Fruit fly (Drosophila melanogaster) whole organism, embryonic: ENCODE results near the gene Pif1B.

Experiments
- Atf-2 ChIP-seq: fragments of 200-800 bp; sonication (Bioruptor generic); optimal IDR thresholded peaks from 2 replicates; lab custom pipeline; 2016; ENCODE audit warnings: missing biosample characterization, missing genetic modification characterization
- Bgb ChIP-seq: fragments of 200-800 bp; sonication (Bioruptor generic); IDR thresholded peaks from 2 replicates; pipeline ENCODE4 v1.3.6; 2022; ENCODE audit warnings: missing biosample characterization, missing genetic modification characterization; ENCODE audit not compliant: partially characterized antibody
- CG1233 ChIP-seq: fragments of 200-800 bp; sonication (Bioruptor generic); optimal IDR thresholded peaks from 4 replicates; lab custom pipeline; 2018; ENCODE audit warnings: missing biosample characterization, mild to moderate bottlenecking, missing genetic modification characterization
- CG13287 ChIP-seq: fragments of 200-800 bp; sonication (Bioruptor generic); IDR thresholded peaks from 2 replicates; pipeline ENCODE4 v1.3.6; 2022; ENCODE audit warnings: missing biosample characterization, missing genetic modification characterization; ENCODE audit not compliant: partially characterized antibody
- CG15011 ChIP-seq: fragments of 200-800 bp; sonication (Bioruptor generic); optimal IDR thresholded peaks from 3 replicates; lab custom pipeline; 2018; ENCODE audit warnings: missing biosample characterization, mild to moderate bottlenecking, missing genetic modification characterization
- CG1603 ChIP-seq: fragments of 200-800 bp; sonication (Bioruptor generic); optimal IDR thresholded peaks from 2 replicates; lab custom pipeline; 2019; ENCODE audit warnings: missing biosample characterization, mild to moderate bottlenecking, missing genetic modification characterization, moderate library complexity
- CG16863 ChIP-seq: fragments of 200-800 bp; sonication (Bioruptor generic); optimal IDR thresholded peaks from 3 replicates; lab custom pipeline; 2016; ENCODE audit warnings: missing biosample characterization, missing genetic modification characterization
- CG17568 ChIP-seq: fragments of 200-800 bp; sonication (Bioruptor generic); optimal IDR thresholded peaks from 2 replicates; lab custom pipeline; 2018; ENCODE audit warnings: missing biosample characterization, mild to moderate bottlenecking, missing genetic modification characterization, moderate library complexity
- CG17612 ChIP-seq: fragments of 200-800 bp; sonication (Bioruptor generic); IDR thresholded peaks from 2 replicates; pipeline ENCODE4 v1.3.6; 2022; ENCODE audit warnings: missing biosample characterization, missing genetic modification characterization
- CG17802 ChIP-seq: fragments of 200-800 bp; sonication (Bioruptor generic); optimal IDR thresholded peaks from 2 replicates; lab custom pipeline; 2018; ENCODE audit warnings: missing biosample characterization, mild to moderate bottlenecking, missing genetic modification characterization, moderate library complexity
- CG17829 ChIP-seq: fragments of 200-800 bp; optimal IDR thresholded peaks from 2 replicates; lab custom pipeline; 2019; ENCODE audit warnings: missing biosample characterization, mild to moderate bottlenecking, missing genetic modification characterization, moderate library complexity
- CG1792 ChIP-seq: fragments of 200-800 bp; sonication (Bioruptor generic); optimal IDR thresholded peaks from 2 replicates; lab custom pipeline; 2016; ENCODE audit warnings: missing biosample characterization, missing genetic modification characterization
- CG30020 ChIP-seq: fragments of 200-800 bp; optimal IDR thresholded peaks from 2 replicates; lab custom pipeline; 2019; ENCODE audit warnings: missing biosample characterization, mild to moderate bottlenecking, missing genetic modification characterization, moderate library complexity
- CG31441 ChIP-seq: fragments of 200-800 bp; sonication (Bioruptor generic); IDR thresholded peaks from 2 replicates; pipeline ENCODE4 v1.3.6; 2022; ENCODE audit warnings: missing biosample characterization, missing genetic modification characterization
- CG3847 ChIP-seq: fragments of 200-800 bp; sonication (Bioruptor generic); IDR thresholded peaks from 2 replicates; pipeline ENCODE4 v1.3.6; 2022; ENCODE audit warnings: missing biosample characterization, missing genetic modification characterization
- CG4404 ChIP-seq: fragments of 200-800 bp; sonication (Bioruptor generic); IDR thresholded peaks from 2 replicates; pipeline ENCODE4 v1.3.6; 2022; ENCODE audit warnings: missing biosample characterization, missing genetic modification characterization
- CG6791 ChIP-seq: fragments of 200-800 bp; sonication (Bioruptor generic); IDR thresholded peaks from 3 replicates; pipeline ENCODE4 v1.3.6; 2022; ENCODE audit warnings: missing biosample characterization, missing genetic modification characterization; ENCODE audit not compliant: partially characterized antibody
- Dfd ChIP-seq, 2 experiments: fragments of >200 bp; optimal IDR thresholded peaks; 2 replicates each; lab custom pipeline; 2017; ENCODE audit warnings: missing biosample characterization in 2 of 2, missing genetic modification characterization in 2 of 2
- Dip3 ChIP-seq: fragments of 200-800 bp; sonication (Bioruptor generic); optimal IDR thresholded peaks from 3 replicates; lab custom pipeline; 2016; ENCODE audit warnings: missing biosample characterization, missing genetic modification characterization
- Elba2 ChIP-seq: fragments of 200-800 bp; sonication (Bioruptor generic); optimal IDR thresholded peaks from 3 replicates; lab custom pipeline; 2016; ENCODE audit warnings: missing biosample characterization, missing genetic modification characterization
- Fer3 ChIP-seq: fragments of 200-800 bp; sonication (Bioruptor generic); optimal IDR thresholded peaks from 2 replicates; lab custom pipeline; 2018; ENCODE audit warnings: missing biosample characterization, mild to moderate bottlenecking, missing genetic modification characterization, moderate library complexity
- H15 ChIP-seq: fragments of 200-800 bp; sonication (Bioruptor generic); IDR thresholded peaks from 3 replicates; pipeline ENCODE4 v1.3.6; 2022; ENCODE audit warnings: missing biosample characterization, missing genetic modification characterization
- Jarid2 ChIP-seq: fragments of 200-800 bp; sonication (Bioruptor generic); optimal IDR thresholded peaks from 3 replicates; lab custom pipeline; 2017; ENCODE audit warnings: mild to moderate bottlenecking, missing biosample characterization, missing genetic modification reagents, missing genetic modification characterization
- Nf-YC ChIP-seq: fragments of 200-800 bp; optimal IDR thresholded peaks from 3 replicates; lab custom pipeline; 2019; ENCODE audit warnings: missing biosample characterization, mild to moderate bottlenecking, missing genetic modification characterization, moderate library complexity
- Spps ChIP-seq: fragments of 200-800 bp; sonication (Bioruptor generic); optimal IDR thresholded peaks from 2 replicates; lab custom pipeline; 2018; ENCODE audit warnings: missing biosample characterization, mild to moderate bottlenecking, missing genetic modification characterization
- chif ChIP-seq, 2 experiments: fragments of 200-800 bp; sonication (Bioruptor generic); optimal IDR thresholded peaks; 3 replicates each; lab custom pipeline; 2016; ENCODE audit warnings: missing biosample characterization in 2 of 2, missing genetic modification characterization in 2 of 2
- grn ChIP-seq: fragments of 200-800 bp; sonication (Bioruptor generic); optimal IDR thresholded peaks from 3 replicates; lab custom pipeline; 2017; ENCODE audit warnings: missing biosample characterization, missing genetic modification characterization
- ind ChIP-seq: fragments of 200-800 bp; sonication (Bioruptor generic); optimal IDR thresholded peaks from 3 replicates; lab custom pipeline; 2016; ENCODE audit warnings: missing biosample characterization, missing genetic modification characterization
- inv ChIP-seq: fragments of 200-800 bp; sonication (Bioruptor generic); IDR thresholded peaks from 2 replicates; pipeline ENCODE4 v1.3.6; 2022; ENCODE audit warnings: missing biosample characterization, missing genetic modification characterization; ENCODE audit not compliant: partially characterized antibody
- ken ChIP-seq: fragments of 200-800 bp; sonication (Bioruptor generic); IDR thresholded peaks from 3 replicates; pipeline ENCODE4 v1.3.6; 2022; ENCODE audit warnings: missing biosample characterization, missing genetic modification characterization
- luna ChIP-seq: fragments of 200-800 bp; sonication (Bioruptor generic); optimal IDR thresholded peaks from 2 replicates; lab custom pipeline; 2016; ENCODE audit warnings: missing biosample characterization, missing genetic modification characterization
- oc ChIP-seq: fragments of 200-800 bp; sonication (Bioruptor generic); optimal IDR thresholded peaks from 2 replicates; lab custom pipeline; 2018; ENCODE audit warnings: missing biosample characterization, mild to moderate bottlenecking, missing genetic modification characterization, moderate library complexity
- otp ChIP-seq: fragments of 200-800 bp; sonication (Bioruptor generic); IDR thresholded peaks from 3 replicates; pipeline ENCODE4, ENCODE4 v1.3.6; 2022; ENCODE audit warnings: missing biosample characterization, missing genetic modification characterization
- repo ChIP-seq: fragments of 200-800 bp; sonication (Bioruptor generic); optimal IDR thresholded peaks from 2 replicates; lab custom pipeline; 2016; ENCODE audit warnings: missing biosample characterization, missing genetic modification characterization
- rib ChIP-seq: fragments of 200-800 bp; sonication (Bioruptor generic); IDR thresholded peaks from 2 replicates; pipeline ENCODE4 v1.3.6; 2022; ENCODE audit warnings: missing biosample characterization, missing genetic modification characterization
- sqz ChIP-seq: fragments of 200-800 bp; sonication (Bioruptor generic); optimal IDR thresholded peaks from 3 replicates; lab custom pipeline; 2018; ENCODE audit warnings: missing biosample characterization, mild to moderate bottlenecking, missing genetic modification characterization
- ssp ChIP-seq: fragments of 200-800 bp; sonication (Bioruptor generic); IDR thresholded peaks from 2 replicates; pipeline ENCODE4 v1.3.6; 2022; ENCODE audit warnings: missing biosample characterization, missing genetic modification characterization
- sug ChIP-seq: fragments of 200-800 bp; optimal IDR thresholded peaks from 2 replicates; lab custom pipeline; 2019; ENCODE audit warnings: missing biosample characterization, mild to moderate bottlenecking, missing genetic modification characterization, moderate library complexity
- tup ChIP-seq: fragments of 200-800 bp; sonication (Bioruptor generic); optimal IDR thresholded peaks from 2 replicates; lab custom pipeline; 2016; ENCODE audit warnings: missing biosample characterization, mild to moderate bottlenecking, missing genetic modification characterization, moderate library complexity

The Pif1B gene

dm6 chr3R:8784788-8785187 is 16.2 kb downstream of the Pif1B start (continued):
- TF ChIP-seq otp (peak; percentile 36; the same call in 1 of the 3 replicates), rib (GFP tag; lab: Robert Waterston, UW) (no peak), Nf-YC (no peak), CG4404 (0 out of 2 replicates have a peak, but pooled peaks have one; percentile 18), inv (GFP tag; lab: Robert Waterston, UW) (no peak), CG17829 (tag; lab: Kevin White, UChicago) (peak; percentile 7), CG30020 (tag; lab: Kevin White, UChicago) (no peak), H15 (GFP tag; lab: Robert Waterston, UW) (peak; percentile 54; the same call in 1 of the 3 replicates)
- TF ChIP-seq, all 482 proteins: peak for 130

DNA sequence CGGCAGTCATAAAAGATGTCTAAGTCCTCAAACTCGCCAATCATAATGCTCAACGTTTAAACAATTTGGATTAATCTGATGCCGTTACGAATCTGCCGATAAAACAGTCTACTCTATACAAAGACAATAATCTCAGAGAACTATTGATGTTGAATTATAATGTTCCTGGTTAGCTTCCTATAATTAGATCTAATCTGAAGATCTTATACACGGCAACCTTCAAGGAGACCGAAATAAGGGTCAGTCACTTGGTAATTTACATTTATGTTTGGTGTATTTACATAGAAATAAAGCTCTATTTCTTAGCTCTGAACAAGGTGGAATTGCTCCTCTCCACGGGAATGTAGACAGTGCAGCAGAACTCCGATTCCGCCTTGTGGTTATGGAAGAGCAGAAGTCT is 20.3 kb downstream of the Pif1B start, which contains the start of gene CG33189:
Gene CG33189, minus strand, starts transcription at position 101 of the 400 bp plus-strand sequence.
- TF ChIP-seq Fer3 (tag; lab: Kevin White, UChicago) (no peak), chif (GFP tag; optimal IDR thresholded peaks at IDR 0.05; lab: Kevin White, UChicago) (no peak), repo (no peak), CG17568 (GFP tag; lab: Kevin White, UChicago) (no peak), Elba2 (GFP tag; lab: Kevin White, UChicago) (no peak), CG16863 (GFP tag; lab: Kevin White, UChicago) (no peak), Dip3 (GFP tag; lab: Kevin White, UChicago) (no peak), sqz (GFP tag; lab: Kevin White, UChicago) (no peak), CG1603 (no peak), ssp (no peak), ind (GFP tag; lab: Kevin White, UChicago) (no peak)

DNA sequence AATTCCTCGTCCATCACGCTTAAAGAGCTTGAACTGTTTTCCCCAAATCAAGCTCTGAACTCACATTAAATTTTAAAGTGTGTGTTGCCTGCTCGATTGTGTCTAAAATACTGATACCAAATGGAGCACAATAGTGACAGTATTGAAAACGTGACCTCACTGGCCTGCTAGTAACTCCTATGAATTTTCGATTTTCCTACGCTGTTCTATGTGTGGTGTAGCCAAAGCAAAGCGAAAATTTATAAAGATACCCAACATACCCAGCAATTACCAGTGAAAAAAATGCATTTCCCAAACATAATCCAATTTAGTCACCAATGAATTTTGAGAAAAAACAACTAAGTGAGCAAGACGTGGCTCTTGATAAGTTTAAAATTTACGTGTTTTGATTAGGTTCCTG is 21.2 kb downstream of the Pif1B start, which contains the start of gene CG33191:
Gene CG33191, minus strand, starts transcription at position 101 of the 400 bp plus-strand sequence.
- no peak for TF ChIP-seq Atf-2 (GFP tag; lab: Kevin White, UChicago)
- TF ChIP-seq CG1792: no peak
- TF ChIP-seq oc: no peak
- no peak for TF ChIP-seq CG3847 (GFP tag; lab: Robert Waterston, UW)
- no peak for TF ChIP-seq CG31441 (GFP tag; lab: Robert Waterston, UW)
- TF ChIP-seq ken: no peak
- TF ChIP-seq CG6791 (GFP tag; lab: Robert Waterston, UW): no peak
- no peak for TF ChIP-seq Dfd (GFP tag; optimal IDR thresholded peaks at IDR 0.05; lab: Kevin White, UChicago)
- TF ChIP-seq CG30020 (tag; lab: Kevin White, UChicago): no peak
- no peak for TF ChIP-seq Spps
- no peak for TF ChIP-seq CG15011 (GFP tag; lab: Kevin White, UChicago)
- no peak for TF ChIP-seq tup (GFP tag; lab: Kevin White, UChicago)
- no peak for TF ChIP-seq CG17612 (GFP tag; lab: Robert Waterston, UW)
- no peak for TF ChIP-seq CG1233 (GFP tag; lab: Kevin White, UChicago)
- no peak for TF ChIP-seq CG17802 (tag; lab: Kevin White, UChicago)
- no peak for TF ChIP-seq Bgb (GFP tag; lab: Robert Waterston, UW)
- no peak for TF ChIP-seq sug
- no peak for TF ChIP-seq luna (GFP tag; lab: Kevin White, UChicago)

- TF ChIP-seq grn (GFP tag; lab: Kevin White, UChicago): no peak
- TF ChIP-seq CG13287 (GFP tag; lab: Robert Waterston, UW): 0 out of 2 replicates have a peak, but pooled peaks have one; percentile 9
- peak; percentile 13 for TF ChIP-seq Jarid2 (GFP tag; lab: Kevin White, UChicago)
These were observed 27.8 kb downstream of the Pif1B start, which contains the start of gene CG34301 for dm6 chr3R:8773135-8773534. Gene CG34301 (plus strand): TSS chr3R:8773435.
